Fruit fly (Drosophila melanogaster) whole organism: ENCODE data around the gene CG15533.

Experiments used
- CG8478 ChIP-seq: fragments of >200 bp; optimal IDR thresholded peaks from 2 replicates; lab custom pipeline; 2018; ENCODE audit warnings: inconsistent platforms
- Dll ChIP-seq: fragments of >200 bp; optimal IDR thresholded peaks from 2 replicates; lab custom pipeline; 2017
- EcR ChIP-seq, 2 experiments: fragments of >200 bp; optimal IDR thresholded peaks; 2 replicates each; lab custom pipeline; 2017; ENCODE audit warnings: missing biosample characterization in 2 of 2, missing genetic modification characterization in 2 of 2, missing genetic modification reagents in 2 of 2
- pan ChIP-seq: fragments of >200 bp; optimal IDR thresholded peaks from 2 replicates; lab custom pipeline; 2017
- psq ChIP-seq: fragments of >200 bp; optimal IDR thresholded peaks from 2 replicates; lab custom pipeline; 2017
- usp ChIP-seq: fragments of >200 bp; optimal IDR thresholded peaks from 2 replicates; lab custom pipeline; 2017; ENCODE audit warnings: missing biosample characterization, missing genetic modification characterization, mixed read lengths

Gene CG15533

DNA sequence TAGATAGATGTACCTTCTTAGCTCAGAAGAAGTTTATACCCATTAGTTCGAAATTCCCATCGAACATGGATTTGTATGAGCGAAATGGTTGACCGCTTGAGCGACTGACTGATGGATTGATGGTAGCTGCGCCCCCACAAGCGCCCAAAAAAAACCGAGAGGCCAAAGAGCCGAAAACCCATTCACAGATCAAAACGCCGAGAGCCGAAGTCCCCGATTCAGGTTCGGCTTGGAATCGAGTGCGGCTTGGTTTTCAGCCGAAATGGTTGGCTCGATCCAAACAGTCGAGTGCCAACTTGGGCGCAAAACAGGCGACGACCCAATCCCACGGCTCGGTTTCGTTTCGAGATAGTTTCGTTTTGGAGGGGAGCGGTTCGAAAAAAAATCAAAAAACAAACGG, 31.6 kb downstream of the CG15533 start:
- no peak for TF ChIP-seq EcR (GFP tag; optimal IDR thresholded peaks at IDR 0.05; lab: Kevin White, UChicago)
- TF ChIP-seq Dll (lab: Kevin White, UChicago): no peak
- no peak for TF ChIP-seq usp (GFP tag; lab: Kevin White, UChicago)
- TF ChIP-seq psq (lab: Kevin White, UChicago): no peak
- no peak for TF ChIP-seq pan (lab: Kevin White, UChicago)
- TF ChIP-seq CG8478 (lab: Kevin White, UChicago): no peak

DNA sequence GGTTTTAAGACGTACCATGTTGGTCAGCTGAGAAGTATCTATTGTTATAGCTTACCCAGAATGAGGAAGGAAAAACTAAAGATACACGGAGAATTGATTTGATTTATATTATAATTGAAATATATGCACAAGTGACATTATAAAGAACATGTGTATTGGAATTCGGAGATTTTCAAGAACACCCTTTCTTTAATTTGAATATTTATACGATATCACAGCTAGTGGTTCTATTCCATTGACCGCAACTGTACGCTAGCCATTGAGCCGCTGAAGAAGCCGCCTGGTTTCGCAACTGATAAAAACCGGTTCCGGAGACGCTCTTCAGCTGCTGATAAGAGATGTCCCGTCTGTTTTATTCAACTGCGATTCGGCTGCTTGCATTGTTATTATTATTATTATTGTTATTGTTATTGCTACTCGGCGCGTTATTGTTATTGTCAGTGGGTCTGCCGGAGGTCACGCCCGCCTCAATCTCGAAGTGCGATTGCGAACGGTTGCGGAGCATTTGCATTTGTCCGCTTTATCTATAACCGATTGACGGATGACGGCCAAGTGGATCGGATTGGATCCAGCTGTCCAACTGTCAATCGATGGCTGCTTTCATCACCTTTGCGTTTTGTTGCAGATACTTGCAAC, 33.1 kb downstream of the CG15533 start:
- no peak for TF ChIP-seq usp (GFP tag; lab: Kevin White, UChicago)
- no peak for TF ChIP-seq Dll (lab: Kevin White, UChicago)
- TF ChIP-seq EcR (GFP tag; optimal IDR thresholded peaks at IDR 0.05; lab: Kevin White, UChicago): no peak
- TF ChIP-seq pan (lab: Kevin White, UChicago): no peak
- no peak for TF ChIP-seq psq (lab: Kevin White, UChicago)
- no peak for TF ChIP-seq CG8478 (lab: Kevin White, UChicago)

DNA sequence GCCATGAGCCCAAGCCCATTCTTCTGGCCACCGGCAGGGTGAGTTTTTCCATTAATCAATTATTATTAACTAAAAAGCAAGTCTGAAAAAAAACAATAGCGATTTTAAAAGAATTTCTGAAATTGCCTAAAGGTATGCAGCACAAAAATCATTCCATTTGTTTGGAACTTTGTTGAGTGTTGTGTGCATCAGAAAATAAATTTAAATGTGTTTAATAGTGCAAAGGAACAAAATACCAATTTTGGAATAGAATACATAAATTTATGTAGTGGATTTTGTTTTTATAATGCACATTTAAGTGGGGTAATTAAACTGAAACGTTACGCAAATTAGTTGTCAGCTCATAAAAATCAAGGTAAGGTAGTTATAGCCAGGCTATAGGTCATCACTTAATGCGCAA, 35.6 kb downstream of the CG15533 start:
- no peak for TF ChIP-seq pan (lab: Kevin White, UChicago)
- no peak for TF ChIP-seq Dll (lab: Kevin White, UChicago)
- no peak for TF ChIP-seq usp (GFP tag; lab: Kevin White, UChicago)
- TF ChIP-seq psq (lab: Kevin White, UChicago): no peak
- TF ChIP-seq EcR (GFP tag; optimal IDR thresholded peaks at IDR 0.05; lab: Kevin White, UChicago): no peak
- TF ChIP-seq CG8478 (lab: Kevin White, UChicago): no peak

DNA sequence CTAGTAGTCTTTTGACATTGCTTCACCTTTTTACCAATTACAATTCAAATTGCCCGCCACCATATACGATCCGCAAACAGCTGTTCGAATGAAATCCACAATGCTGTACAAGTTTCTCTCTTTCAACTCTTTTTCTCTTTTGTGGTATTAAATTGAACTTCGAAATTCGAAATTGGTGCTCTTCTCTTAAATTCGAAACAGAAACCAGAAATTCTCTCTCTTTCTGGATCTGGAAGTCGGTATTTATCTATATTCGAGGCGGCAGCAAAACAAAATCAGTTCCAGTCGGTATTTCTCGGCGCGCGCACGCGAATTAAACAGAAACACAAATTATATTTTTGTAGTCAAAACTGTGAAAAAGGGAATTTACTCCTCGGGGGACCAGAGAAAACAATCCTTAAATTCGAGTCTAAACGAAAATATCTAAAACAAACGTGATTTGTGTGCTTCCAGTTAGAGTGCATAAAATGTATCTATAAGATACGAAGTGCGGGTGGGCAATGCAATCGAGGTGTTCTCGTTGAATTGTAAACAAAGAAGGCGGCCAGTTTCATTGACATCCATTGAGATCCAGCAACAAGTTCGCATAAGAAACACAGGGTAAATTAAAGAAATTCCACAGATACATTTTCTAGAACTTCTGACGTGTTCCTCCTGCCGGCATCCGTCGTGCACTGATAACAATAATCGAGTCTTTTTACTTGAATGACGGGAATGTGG, 37.3 kb downstream of the CG15533 start, which contains the start of gene PH4alphaEFB:
Gene PH4alphaEFB, plus strand, starts transcription at position 276 of the 720 bp plus-strand sequence.
- no peak for TF ChIP-seq pan (lab: Kevin White, UChicago)
- TF ChIP-seq EcR (GFP tag; optimal IDR thresholded peaks at IDR 0.05; lab: Kevin White, UChicago): no peak
- no peak for TF ChIP-seq CG8478 (lab: Kevin White, UChicago)
- TF ChIP-seq Dll (lab: Kevin White, UChicago): no peak
- TF ChIP-seq psq (lab: Kevin White, UChicago): no peak
- TF ChIP-seq usp (GFP tag; lab: Kevin White, UChicago): no peak

- no peak for TF ChIP-seq CG8478 (lab: Kevin White, UChicago)
- TF ChIP-seq psq (lab: Kevin White, UChicago): no peak
- no peak for TF ChIP-seq usp (GFP tag; lab: Kevin White, UChicago)
- TF ChIP-seq Dll (lab: Kevin White, UChicago): no peak
- TF ChIP-seq pan (lab: Kevin White, UChicago): no peak
- no peak for TF ChIP-seq EcR (GFP tag; optimal IDR thresholded peaks at IDR 0.05; lab: Kevin White, UChicago)
These were observed 37.9 kb downstream of the CG15533 start for dm6 chr3R:30466515-30466914.

- TF ChIP-seq pan (lab: Kevin White, UChicago) (no peak), psq (lab: Kevin White, UChicago) (no peak), Dll (lab: Kevin White, UChicago) (no peak), usp (GFP tag; lab: Kevin White, UChicago) (no peak), EcR (GFP tag; optimal IDR thresholded peaks at IDR 0.05; lab: Kevin White, UChicago) (no peak), CG8478 (lab: Kevin White, UChicago) (no peak)
These were observed 38.4 kb downstream of the CG15533 start for dm6 chr3R:30467062-30467461.

DNA sequence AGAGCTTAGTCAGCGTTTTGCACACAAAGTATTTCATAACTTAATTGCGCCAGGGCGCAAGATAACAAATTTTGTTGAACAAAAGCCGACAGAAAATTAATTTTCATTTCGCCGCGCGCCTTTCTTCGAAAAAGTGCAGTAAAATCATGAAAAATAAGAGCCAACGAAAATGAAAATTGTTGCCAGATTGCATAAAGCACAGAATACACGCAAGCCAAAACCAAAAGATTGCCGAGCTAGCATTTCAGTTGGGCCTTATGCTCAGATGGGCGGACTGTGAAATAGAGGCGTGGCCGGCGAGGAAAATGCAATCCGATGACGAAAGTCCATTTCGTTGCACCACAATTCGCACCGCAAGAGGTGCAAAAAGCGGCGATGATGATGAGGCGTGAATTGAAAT, 42.1 kb downstream of the CG15533 start:
- no peak for TF ChIP-seq pan (lab: Kevin White, UChicago)
- TF ChIP-seq EcR (GFP tag; optimal IDR thresholded peaks at IDR 0.05; lab: Kevin White, UChicago): no peak
- TF ChIP-seq psq (lab: Kevin White, UChicago): no peak
- TF ChIP-seq Dll (lab: Kevin White, UChicago): no peak
- no peak for TF ChIP-seq usp (GFP tag; lab: Kevin White, UChicago)
- TF ChIP-seq CG8478 (lab: Kevin White, UChicago): no peak

- no peak for TF ChIP-seq EcR (GFP tag; optimal IDR thresholded peaks at IDR 0.05; lab: Kevin White, UChicago)
- no peak for TF ChIP-seq CG8478 (lab: Kevin White, UChicago)
- no peak for TF ChIP-seq Dll (lab: Kevin White, UChicago)
- TF ChIP-seq usp (GFP tag; lab: Kevin White, UChicago): no peak
- no peak for TF ChIP-seq pan (lab: Kevin White, UChicago)
- TF ChIP-seq psq (lab: Kevin White, UChicago): no peak
These were observed 43.7 kb downstream of the CG15533 start for dm6 chr3R:30472331-30472730.

dm6 chr3R:30474667-30475213, 46.1 kb downstream of the CG15533 start:
- no peak for TF ChIP-seq usp (GFP tag; lab: Kevin White, UChicago)
- TF ChIP-seq Dll (lab: Kevin White, UChicago): no peak
- no peak for TF ChIP-seq pan (lab: Kevin White, UChicago)
- TF ChIP-seq CG8478 (lab: Kevin White, UChicago): no peak
- TF ChIP-seq EcR (GFP tag; optimal IDR thresholded peaks at IDR 0.05; lab: Kevin White, UChicago): no peak
- TF ChIP-seq psq (lab: Kevin White, UChicago): no peak

DNA sequence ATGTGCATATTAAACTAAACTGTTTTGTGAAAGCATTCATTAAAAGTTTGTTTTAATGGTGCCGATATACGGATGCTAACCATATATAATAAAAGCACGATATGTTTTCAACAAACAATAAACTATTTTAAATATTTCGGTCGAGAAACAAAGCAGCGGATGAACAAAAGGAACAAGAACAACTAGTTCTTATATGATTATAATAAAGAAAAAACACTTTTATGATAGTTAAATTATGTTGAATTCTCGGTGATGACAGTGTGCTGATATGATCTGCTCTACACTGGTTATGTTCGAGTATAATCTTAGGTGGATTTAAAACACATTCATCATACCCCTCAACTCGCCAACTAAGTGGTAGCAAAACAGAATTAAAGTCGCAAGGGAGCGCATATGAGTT, 47.3 kb downstream of the CG15533 start:
- no peak for TF ChIP-seq usp (GFP tag; lab: Kevin White, UChicago)
- TF ChIP-seq pan (lab: Kevin White, UChicago): peak; percentile 19

- TF ChIP-seq psq (lab: Kevin White, UChicago): no peak
- no peak for TF ChIP-seq EcR (GFP tag; optimal IDR thresholded peaks at IDR 0.05; lab: Kevin White, UChicago)
- TF ChIP-seq pan (lab: Kevin White, UChicago): no peak
- TF ChIP-seq CG8478 (lab: Kevin White, UChicago): no peak
These were observed 47.7 kb downstream of the CG15533 start, which contains the start of gene spdo for dm6 chr3R:30476367-30476766. TSS of gene spdo (plus strand) at chr3R:30476684.
